Worm (Caenorhabditis elegans) whole organism, dauer: Measurements from ENCODE around the gene dyf-19.

ENCODE experiments used
- unc-62 ChIP-seq: sonication (generic microtip); optimal IDR thresholded peaks from 2 replicates; lab custom pipeline; 2017; ENCODE audit warnings: missing biosample characterization, missing genetic modification reagents, missing genetic modification characterization

Gene dyf-19

ce11 chrV:19672357-19672756, 47.5 kb downstream of the dyf-19 start:
- TF ChIP-seq unc-62 (GFP tag; lab: Kevin White, UChicago), result no peak

DNA sequence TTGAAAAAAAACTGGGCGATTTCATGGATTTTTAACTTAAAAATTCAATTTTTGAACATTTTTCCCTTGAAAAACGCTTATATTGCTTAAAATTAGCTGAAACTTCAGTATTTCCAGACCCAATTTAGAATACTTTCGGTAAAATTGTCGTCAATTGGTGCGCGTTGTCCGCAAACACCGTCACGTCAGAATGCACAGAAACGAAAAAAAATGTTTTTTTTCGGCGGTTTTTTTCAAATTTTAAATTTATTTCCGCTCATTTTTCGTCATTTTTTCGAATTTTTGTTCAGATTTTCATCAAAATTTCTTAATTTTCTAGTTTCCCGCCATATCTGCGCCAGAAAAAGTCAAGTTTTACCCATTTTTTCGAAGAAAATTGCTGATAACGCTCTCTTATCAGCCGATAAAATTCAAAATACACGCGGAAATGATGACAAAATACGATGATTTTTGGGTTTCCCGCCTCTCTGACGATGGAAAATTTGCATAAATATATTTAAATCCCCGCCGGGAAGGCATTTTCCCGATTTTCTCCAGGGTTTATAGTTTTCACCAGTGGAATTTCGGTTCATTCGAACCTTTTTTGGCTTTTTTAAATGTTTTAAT, 48.6 kb downstream of the dyf-19 start:
- no peak for TF ChIP-seq unc-62 (GFP tag; lab: Kevin White, UChicago)

DNA sequence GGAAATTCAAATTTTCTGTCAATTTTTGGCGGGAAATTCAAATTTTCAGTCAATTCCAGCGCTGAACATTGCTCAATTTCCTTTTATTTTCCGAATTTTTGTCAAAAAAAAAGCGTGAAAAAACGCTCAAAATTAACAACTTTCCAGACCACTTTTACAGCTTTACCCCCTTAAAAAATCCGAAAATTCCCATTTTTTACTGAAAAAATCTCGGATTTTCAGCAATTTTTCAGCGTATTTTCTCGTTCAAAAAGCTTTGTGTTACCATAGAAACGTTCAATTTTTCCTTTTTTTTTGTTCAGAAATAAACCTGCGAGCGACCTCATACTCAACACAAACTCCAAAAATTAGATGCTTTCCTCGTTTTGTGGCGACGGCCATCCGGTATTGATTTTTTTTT, 49.7 kb downstream of the dyf-19 start, which contains the start of gene mrp-7:
TSS of gene mrp-7 (plus strand) at position 301 of the 400 bp plus-strand sequence.
- no peak for TF ChIP-seq unc-62 (GFP tag; lab: Kevin White, UChicago)
